Fruit fly (Drosophila melanogaster) whole organism, adult: ENCODE data around the gene CG1544.

ENCODE experiments used
- CG11617 ChIP-seq: fragments of 200-800 bp; sonication (Bioruptor generic); optimal IDR thresholded peaks from 2 replicates; lab custom pipeline; 2017; ENCODE audit warnings: mild to moderate bottlenecking, missing biosample characterization, missing genetic modification reagents, missing genetic modification characterization
- CG12768 ChIP-seq: fragments of 200-800 bp; sonication (Bioruptor generic); optimal IDR thresholded peaks from 2 replicates; lab custom pipeline; 2017; ENCODE audit warnings: missing biosample characterization, missing genetic modification characterization, mild to moderate bottlenecking, moderate library complexity, missing genetic modification reagents
- CG1620 ChIP-seq: fragments of 200-800 bp; sonication (Bioruptor generic); optimal IDR thresholded peaks from 2 replicates; lab custom pipeline; 2016; ENCODE audit warnings: missing biosample characterization, missing genetic modification characterization
- CG7045 ChIP-seq: fragments of 200-800 bp; sonication (Bioruptor generic); optimal IDR thresholded peaks from 2 replicates; lab custom pipeline; 2017; ENCODE audit warnings: missing biosample characterization, mild to moderate bottlenecking, missing genetic modification characterization
- CG7101 ChIP-seq: fragments of 200-800 bp; sonication (Bioruptor generic); optimal IDR thresholded peaks from 2 replicates; lab custom pipeline; 2018; ENCODE audit warnings: missing biosample characterization, mild to moderate bottlenecking, missing genetic modification characterization, moderate library complexity
- Hr96 ChIP-seq: fragments of 200-800 bp; sonication (Bioruptor generic); optimal IDR thresholded peaks from 2 replicates; lab custom pipeline; 2016; ENCODE audit warnings: missing biosample characterization, missing genetic modification characterization
- Mnt ChIP-seq: fragments of 200-800 bp; sonication (Bioruptor generic); optimal IDR thresholded peaks from 2 replicates; lab custom pipeline; 2016; ENCODE audit warnings: missing biosample characterization, mild to moderate bottlenecking, missing genetic modification characterization
- ovo ChIP-seq: fragments of 200-800 bp; sonication (Bioruptor generic); optimal IDR thresholded peaks from 2 replicates; lab custom pipeline; 2016; ENCODE audit warnings: missing biosample characterization, missing genetic modification characterization
- pad ChIP-seq: fragments of 200-800 bp; sonication (Bioruptor generic); optimal IDR thresholded peaks from 3 replicates; lab custom pipeline; 2017; ENCODE audit warnings: missing biosample characterization, missing genetic modification characterization, mild to moderate bottlenecking, moderate library complexity, missing genetic modification reagents
- toe ChIP-seq: fragments of 200-800 bp; sonication (Bioruptor generic); optimal IDR thresholded peaks from 2 replicates; lab custom pipeline; 2016; ENCODE audit warnings: missing biosample characterization, missing genetic modification characterization

DNA sequence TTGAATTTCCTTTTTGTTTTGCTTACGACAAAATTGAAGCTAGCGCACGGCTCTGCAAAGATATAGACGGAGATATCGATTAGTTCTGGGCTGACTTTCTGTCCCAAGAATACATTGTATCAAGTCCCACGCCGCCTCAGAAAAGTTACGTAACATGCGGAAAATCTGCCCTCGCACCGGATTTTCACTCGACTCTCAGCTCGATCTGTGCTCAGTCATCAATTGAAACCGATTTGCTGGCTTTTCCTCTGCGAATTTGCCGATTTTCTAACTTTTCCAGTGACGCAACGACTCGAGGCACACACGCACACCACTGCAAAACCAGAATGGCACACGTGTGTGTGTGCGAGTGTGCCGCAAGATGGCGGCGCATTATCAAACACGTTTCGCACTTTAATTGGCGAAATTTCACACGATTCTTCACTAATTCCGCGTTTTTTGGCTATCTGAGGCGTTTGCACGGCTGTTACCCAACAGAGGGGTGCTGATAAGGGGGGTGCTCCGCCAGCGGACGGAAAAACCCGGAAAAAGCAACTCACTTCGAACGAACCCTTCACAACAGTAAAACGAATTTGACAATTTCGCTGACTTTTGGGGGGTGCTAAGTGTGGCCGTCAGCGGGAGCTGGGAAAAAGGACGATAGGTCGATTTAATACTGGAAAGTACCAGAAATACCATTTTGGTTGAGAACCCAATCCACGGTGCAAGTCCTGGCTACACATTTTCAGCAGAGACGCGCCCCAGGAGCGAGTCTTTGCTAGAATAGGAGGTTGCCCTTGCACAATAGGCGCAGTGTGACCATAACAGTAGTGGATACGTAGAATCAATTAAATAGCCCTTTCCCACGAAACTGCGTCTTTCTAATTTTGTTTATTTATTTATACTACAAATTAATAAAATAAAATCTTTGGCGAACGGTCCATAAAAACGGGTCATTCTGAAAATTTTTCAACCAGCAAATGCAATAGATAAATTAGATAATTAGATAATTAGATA, 22.6 kb downstream of the CG1544 start, which contains the start of gene ATPsynC:
- peak; percentile 49 for TF ChIP-seq pad (GFP tag; lab: Kevin White, UChicago)
- peak; percentile 60 for TF ChIP-seq CG7101
- TF ChIP-seq CG1620 (GFP tag; lab: Kevin White, UChicago): peak; percentile 40
- no peak for TF ChIP-seq CG11617 (GFP tag; lab: Kevin White, UChicago)
- no peak for TF ChIP-seq Hr96 (GFP tag; lab: Kevin White, UChicago)
- TF ChIP-seq ovo (GFP tag; lab: Kevin White, UChicago): no peak
- TF ChIP-seq CG7045 (GFP tag; lab: Kevin White, UChicago): peak; percentile 41
- TF ChIP-seq CG12768 (GFP tag; lab: Kevin White, UChicago): peak; percentile 67
- TF ChIP-seq toe (GFP tag; lab: Kevin White, UChicago): no peak
- TF ChIP-seq Mnt (GFP tag; lab: Kevin White, UChicago): peak; percentile 90
